Fruit fly (Drosophila melanogaster): Measurements from ENCODE around the gene ssh.
A peak's percentile ranks its signal among the peaks of the same experiment; 100 is the strongest.

The ssh gene

DNA sequence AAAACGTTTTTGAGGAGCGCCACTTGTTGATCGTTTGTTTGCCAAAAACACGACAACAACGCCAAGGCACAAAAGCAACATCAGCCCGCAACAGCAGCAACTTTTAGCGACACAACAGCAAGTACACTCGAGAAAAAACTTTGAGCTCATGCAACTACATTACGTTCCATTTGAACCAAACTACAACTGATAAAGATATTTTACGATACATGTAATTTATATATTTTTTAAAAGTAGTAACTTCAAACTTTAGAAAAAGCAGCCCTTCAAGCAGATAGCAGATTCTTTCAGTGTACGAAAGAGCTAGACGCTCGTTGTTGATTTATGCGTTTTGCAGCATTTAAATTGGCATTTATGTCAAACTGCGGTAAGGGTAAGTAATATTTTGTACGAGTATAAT, 34.7 kb downstream of the ssh start:
- TF ChIP-seq usp (GFP tag; optimal IDR thresholded peaks at IDR 0.05) (no peak), Dll (optimal IDR thresholded peaks at IDR 0.05) (no peak), CG8478 (optimal IDR thresholded peaks at IDR 0.05) (no peak), EcR (GFP tag; optimal IDR thresholded peaks at IDR 0.05) (no peak), pan (optimal IDR thresholded peaks at IDR 0.05) (no peak), psq (optimal IDR thresholded peaks at IDR 0.05) (no peak)

DNA sequence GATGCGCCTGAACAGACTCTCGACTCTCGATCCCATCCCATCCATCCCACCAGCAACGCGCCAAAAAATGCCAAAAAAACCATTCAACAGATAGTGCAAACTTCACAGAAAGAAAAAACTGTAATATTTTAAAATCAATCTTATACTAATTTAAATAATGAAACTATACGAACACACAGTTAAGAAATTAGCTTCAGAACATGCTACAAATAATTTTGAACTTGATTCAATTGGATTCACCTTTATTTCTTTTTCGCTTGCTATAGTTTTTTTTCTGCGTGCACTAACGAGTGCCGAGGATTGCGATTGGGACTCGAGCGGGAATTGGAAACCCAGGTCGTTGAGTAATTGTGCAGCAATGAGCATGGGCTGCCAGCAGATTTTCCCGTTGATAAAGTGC, 36.7 kb downstream of the ssh start:
- TF ChIP-seq EcR (GFP tag; optimal IDR thresholded peaks at IDR 0.05), result no peak
- TF ChIP-seq pan (optimal IDR thresholded peaks at IDR 0.05), result no peak
- no peak for TF ChIP-seq usp (GFP tag; optimal IDR thresholded peaks at IDR 0.05)
- TF ChIP-seq CG8478 (optimal IDR thresholded peaks at IDR 0.05), result no peak
- no peak for TF ChIP-seq psq (optimal IDR thresholded peaks at IDR 0.05)
- no peak for TF ChIP-seq Dll (optimal IDR thresholded peaks at IDR 0.05)

DNA sequence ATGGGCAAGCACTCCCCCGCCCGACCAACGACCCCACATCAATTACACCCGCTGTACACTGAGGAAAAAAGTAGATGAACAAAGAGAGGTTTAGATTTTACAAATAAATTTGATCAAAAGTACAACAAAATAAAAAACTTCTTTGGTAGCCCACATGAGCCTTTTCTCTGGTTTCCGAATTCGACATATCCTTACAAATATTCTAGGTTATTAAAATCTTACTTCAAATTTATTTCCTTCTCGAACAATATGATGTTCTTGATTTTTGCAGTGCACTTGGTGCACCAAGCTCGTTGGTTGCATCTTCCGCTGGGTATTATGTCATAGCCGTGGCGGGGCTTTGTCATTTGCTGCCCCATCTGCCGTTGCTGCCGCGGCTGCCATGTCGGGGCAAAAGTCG, 38.1 kb downstream of the ssh start:
- TF ChIP-seq usp (GFP tag; optimal IDR thresholded peaks at IDR 0.05) (no peak), EcR (GFP tag; optimal IDR thresholded peaks at IDR 0.05) (no peak), psq (optimal IDR thresholded peaks at IDR 0.05) (no peak), CG8478 (optimal IDR thresholded peaks at IDR 0.05) (no peak), pan (optimal IDR thresholded peaks at IDR 0.05) (no peak), Dll (optimal IDR thresholded peaks at IDR 0.05) (no peak)

DNA sequence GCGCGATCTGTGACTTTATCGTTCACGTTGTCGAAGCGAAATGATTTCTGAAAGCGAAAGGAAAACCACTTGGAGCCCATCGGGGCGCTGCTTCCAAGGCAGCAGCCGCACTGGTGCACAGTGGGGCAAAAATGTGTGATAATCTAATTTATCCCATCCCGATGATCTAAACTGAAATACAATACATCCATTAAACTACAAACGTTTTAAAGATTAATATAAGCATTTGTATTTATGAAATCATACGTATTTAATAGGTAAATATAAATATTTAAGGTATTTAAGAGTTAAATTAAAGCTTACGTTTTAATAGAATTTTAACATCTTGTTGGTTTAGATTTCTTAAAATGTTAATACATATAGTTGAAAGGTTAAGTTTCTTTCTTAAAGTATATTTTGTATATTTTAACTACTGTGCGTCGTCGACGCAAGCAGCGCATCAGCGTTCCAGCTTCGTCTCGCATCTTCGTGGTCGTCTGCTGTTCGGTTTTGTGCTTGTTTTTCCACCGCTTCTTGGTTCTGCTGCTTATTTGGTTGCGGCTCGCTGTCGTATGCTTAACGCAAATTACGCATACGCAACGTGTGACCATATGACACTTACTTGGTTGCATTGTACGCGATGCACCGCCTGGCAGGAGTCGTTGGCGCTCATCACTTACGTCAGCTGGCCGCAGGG, 38.7 kb downstream of the ssh start, which contains the start of gene CG13643:
TSS of gene CG13643 (minus strand) at position 46 of the 676 bp plus-strand sequence.
- TF ChIP-seq Dll (optimal IDR thresholded peaks at IDR 0.05), result no peak
- TF ChIP-seq usp (GFP tag; optimal IDR thresholded peaks at IDR 0.05), result no peak
- TF ChIP-seq pan (optimal IDR thresholded peaks at IDR 0.05), result no peak
- TF ChIP-seq EcR (GFP tag; optimal IDR thresholded peaks at IDR 0.05), result no peak
- no peak for TF ChIP-seq CG8478 (optimal IDR thresholded peaks at IDR 0.05)
- TF ChIP-seq psq (optimal IDR thresholded peaks at IDR 0.05), result no peak

DNA sequence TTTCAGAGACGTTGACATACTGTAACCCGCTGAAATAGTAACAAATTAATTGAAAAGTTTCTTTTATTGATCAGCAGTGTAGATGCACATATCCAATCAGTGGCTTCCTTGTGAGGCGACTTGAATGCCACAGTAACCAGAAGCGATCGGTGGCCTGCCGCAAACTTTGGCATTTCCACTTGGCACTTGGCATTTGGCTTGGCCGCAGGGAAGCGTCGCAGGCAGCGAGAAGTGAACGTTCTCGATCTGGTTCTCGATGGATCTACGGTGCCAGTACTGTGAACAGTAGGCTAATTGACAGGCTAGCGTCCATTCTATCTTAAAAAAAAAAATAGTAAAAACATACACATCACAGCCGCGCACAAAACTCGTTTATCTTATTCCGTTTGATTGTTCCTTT, 43.9 kb downstream of the ssh start, which contains the start of gene CG10845:
TSS of gene CG10845 (plus strand) at position 301 of the 400 bp plus-strand sequence.
- TF ChIP-seq CG8478 (optimal IDR thresholded peaks at IDR 0.05) (no peak), Dll (optimal IDR thresholded peaks at IDR 0.05) (no peak), usp (GFP tag; optimal IDR thresholded peaks at IDR 0.05) (no peak), psq (optimal IDR thresholded peaks at IDR 0.05) (no peak), pan (optimal IDR thresholded peaks at IDR 0.05) (no peak)

DNA sequence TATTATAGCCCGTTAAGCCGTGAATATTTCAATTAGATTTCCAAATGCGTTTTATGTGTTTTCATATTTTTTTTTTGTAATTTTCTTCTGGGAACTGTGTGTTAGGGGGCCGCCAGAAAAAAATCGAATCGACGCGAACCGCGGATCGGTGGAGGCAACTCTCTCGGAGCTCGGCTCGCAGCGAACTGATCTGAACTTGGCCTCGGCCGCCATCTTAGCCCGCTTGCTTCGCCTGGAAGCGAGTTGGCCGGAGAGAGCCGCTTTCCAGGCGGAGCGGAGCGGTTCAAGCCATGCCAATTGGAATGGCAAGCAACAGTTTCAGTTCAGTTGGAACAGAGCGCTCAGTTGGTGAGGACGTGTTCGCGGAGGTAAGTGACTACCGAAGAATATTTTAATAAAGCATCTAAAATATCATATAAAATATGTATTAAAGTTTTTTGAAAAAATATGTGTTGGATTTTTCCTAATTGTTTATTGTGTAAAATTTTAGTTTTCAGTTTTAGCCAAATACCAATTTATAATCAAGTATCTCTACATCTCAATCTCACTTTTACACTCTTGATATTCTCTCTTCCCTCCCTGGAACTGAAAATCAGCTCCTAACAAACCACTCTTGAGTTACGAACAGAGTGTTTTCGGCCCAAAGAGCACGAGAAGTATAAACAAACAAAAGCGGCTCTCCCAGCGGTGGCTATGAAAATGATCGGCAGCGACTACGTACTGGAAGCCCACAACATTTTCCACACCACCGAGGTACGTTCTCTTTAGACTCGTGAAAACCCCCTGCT, 50.1 kb downstream of the ssh start, which contains the start of the genes CG31121 and CG11069:
TSS of gene CG31121 (minus strand) at position 187 of the 788 bp plus-strand sequence.
TSS of gene CG11069 (plus strand) at position 324 of the 788 bp plus-strand sequence.
- TF ChIP-seq CG8478 (optimal IDR thresholded peaks at IDR 0.05) (no peak), psq (optimal IDR thresholded peaks at IDR 0.05) (no peak), pan (optimal IDR thresholded peaks at IDR 0.05) (no peak), EcR (GFP tag; optimal IDR thresholded peaks at IDR 0.05) (no peak), usp (GFP tag; optimal IDR thresholded peaks at IDR 0.05) (no peak), Dll (optimal IDR thresholded peaks at IDR 0.05) (no peak)

DNA sequence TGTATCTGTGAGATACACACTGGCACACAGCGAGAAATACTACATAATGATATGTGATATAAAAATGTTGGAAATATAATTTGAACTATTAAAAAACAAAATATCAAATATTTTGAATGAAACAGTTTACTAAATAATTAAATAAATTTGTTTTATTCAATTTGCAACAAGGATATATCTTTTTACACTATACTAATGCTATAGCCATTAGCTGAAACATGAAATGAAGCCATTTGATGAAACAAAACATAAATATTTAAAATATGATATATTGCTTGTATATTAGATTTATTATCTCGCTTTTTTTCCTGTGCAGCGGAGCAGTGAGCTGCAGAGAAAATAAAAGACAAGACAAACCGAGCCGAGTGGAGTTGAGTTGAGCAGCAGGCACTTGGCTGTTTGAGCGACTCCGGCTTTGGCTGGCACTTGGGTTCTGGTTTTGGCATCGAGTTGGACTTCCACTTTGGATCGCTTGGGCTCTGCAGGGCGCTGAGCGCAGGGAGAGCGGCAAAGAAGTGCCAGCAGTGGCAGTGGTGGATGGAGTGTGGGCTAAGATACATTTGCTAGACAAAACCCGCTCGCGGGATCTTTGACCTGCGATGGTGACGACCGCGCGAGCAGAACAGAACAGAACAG, 51.3 kb downstream of the ssh start:
- TF ChIP-seq CG8478 (optimal IDR thresholded peaks at IDR 0.05) (no peak), EcR (GFP tag; optimal IDR thresholded peaks at IDR 0.05) (peak in 1 of 2 experiments; percentile 86), usp (GFP tag; optimal IDR thresholded peaks at IDR 0.05) (no peak), psq (optimal IDR thresholded peaks at IDR 0.05) (no peak), pan (optimal IDR thresholded peaks at IDR 0.05) (no peak), Dll (optimal IDR thresholded peaks at IDR 0.05) (no peak)

DNA sequence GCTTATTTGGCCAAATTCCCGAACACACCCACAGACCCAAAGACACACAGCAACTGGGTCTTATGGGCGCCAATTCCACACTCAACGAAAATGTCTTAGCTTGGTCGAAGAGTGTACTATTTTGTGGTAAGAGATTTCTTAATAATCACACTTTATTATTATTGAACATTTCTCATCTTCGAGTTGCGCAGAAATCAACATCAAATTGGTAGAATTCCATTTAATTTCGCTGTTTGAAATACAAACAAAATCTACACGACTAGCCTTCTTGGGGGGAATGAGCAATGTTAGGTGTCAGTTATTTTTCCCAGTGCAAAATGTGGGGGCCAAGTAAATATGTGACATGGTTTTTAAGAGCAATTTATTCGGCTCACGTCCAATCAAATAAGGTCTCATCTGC, 53.8 kb downstream of the ssh start:
- TF ChIP-seq psq (optimal IDR thresholded peaks at IDR 0.05) (no peak), usp (GFP tag; optimal IDR thresholded peaks at IDR 0.05) (no peak), CG8478 (optimal IDR thresholded peaks at IDR 0.05) (no peak), EcR (GFP tag; optimal IDR thresholded peaks at IDR 0.05) (no peak), Dll (optimal IDR thresholded peaks at IDR 0.05) (no peak), pan (optimal IDR thresholded peaks at IDR 0.05) (no peak)

DNA sequence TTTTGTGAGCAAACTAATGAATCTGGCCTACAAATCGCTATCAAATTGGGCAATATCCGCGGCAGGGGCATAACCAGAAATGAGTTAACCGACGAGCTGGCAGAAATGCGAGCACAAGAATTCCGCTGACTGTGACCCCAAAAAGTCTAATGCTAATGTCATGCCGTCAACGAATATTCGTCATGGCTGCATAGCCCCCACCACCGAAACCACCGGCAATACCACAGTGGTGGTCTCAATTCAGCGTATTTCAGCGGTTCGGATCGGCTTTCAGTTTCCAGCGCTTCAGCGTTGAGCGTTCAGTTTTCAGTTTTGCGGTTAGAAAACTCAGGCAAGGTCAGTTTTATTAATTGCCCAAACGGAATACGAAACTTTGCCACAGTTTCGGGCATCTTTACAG, 54.5 kb downstream of the ssh start:
- no peak for TF ChIP-seq usp (GFP tag; optimal IDR thresholded peaks at IDR 0.05)
- TF ChIP-seq Dll (optimal IDR thresholded peaks at IDR 0.05), result no peak
- TF ChIP-seq CG8478 (optimal IDR thresholded peaks at IDR 0.05), result no peak
- TF ChIP-seq psq (optimal IDR thresholded peaks at IDR 0.05), result no peak
- TF ChIP-seq EcR (GFP tag; optimal IDR thresholded peaks at IDR 0.05), result no peak
- no peak for TF ChIP-seq pan (optimal IDR thresholded peaks at IDR 0.05)

DNA sequence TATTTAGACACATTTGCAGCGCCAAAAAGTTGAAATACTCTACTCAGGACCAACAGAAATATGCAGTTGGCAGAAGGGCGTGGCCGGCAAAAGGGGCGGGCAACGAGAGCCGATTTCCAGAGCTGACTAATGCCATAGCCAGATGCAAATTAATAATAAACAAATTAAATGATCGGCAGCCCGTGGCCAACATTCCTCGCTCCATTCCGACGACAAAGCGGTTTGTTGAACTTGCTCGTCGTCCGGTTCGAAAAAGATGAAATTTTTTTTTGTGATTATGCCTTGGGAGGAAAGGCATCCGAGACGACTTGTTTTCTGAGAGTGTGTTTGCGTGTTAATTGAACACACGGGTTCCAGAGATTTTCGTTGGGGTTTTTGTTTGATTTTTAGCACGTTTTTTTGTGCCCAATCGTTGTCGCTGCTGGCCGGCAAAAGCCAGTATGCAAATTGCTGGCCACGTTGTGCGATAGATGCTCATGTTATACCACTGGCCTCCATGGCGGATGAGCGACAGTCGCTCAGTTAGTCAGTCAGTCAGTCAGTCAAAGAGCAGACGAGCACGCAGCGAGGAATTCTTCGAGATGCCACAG, 55.4 kb downstream of the ssh start:
- TF ChIP-seq Dll (optimal IDR thresholded peaks at IDR 0.05) (no peak), usp (GFP tag; optimal IDR thresholded peaks at IDR 0.05) (no peak), EcR (GFP tag; optimal IDR thresholded peaks at IDR 0.05) (no peak), pan (optimal IDR thresholded peaks at IDR 0.05) (no peak), CG8478 (optimal IDR thresholded peaks at IDR 0.05) (no peak), psq (optimal IDR thresholded peaks at IDR 0.05) (no peak)
